Worm (Caenorhabditis elegans) whole organism, L1 larva: ENCODE measurements around the gene Y39A1A.9.
A peak's percentile ranks its signal among the peaks of the same experiment; 100 is the strongest.

ENCODE experiments used
- Y116A8C.19 ChIP-seq: sonication (generic microtip); optimal IDR thresholded peaks from 2 replicates; lab custom pipeline; 2016; ENCODE audit warnings: missing compliant biosample characterization, missing genetic modification characterization, borderline replicate concordance
- alr-1 ChIP-seq: fragments of 200-800 bp; sonication (Bioruptor generic); optimal IDR thresholded peaks from 2 replicates; lab custom pipeline; 2018; ENCODE audit warnings: borderline replicate concordance, mild to moderate bottlenecking, missing genetic modification characterization, missing compliant biosample characterization
- aly-2 ChIP-seq: fragments of 150-350 bp; optimal IDR thresholded peaks from 2 replicates; lab custom pipeline; 2014; ENCODE audit warnings: missing biosample characterization, missing genetic modification characterization
- ama-1 ChIP-seq: fragments of 150-350 bp; optimal IDR thresholded peaks from 2 replicates; lab custom pipeline; 2014
- blmp-1 ChIP-seq: fragments of 150-350 bp; optimal IDR thresholded peaks from 2 replicates; lab custom pipeline; 2014; ENCODE audit warnings: missing biosample characterization, missing genetic modification characterization
- ceh-82 ChIP-seq, 3 experiments: fragments of 150-350 bp in 1 of 3; sonication (generic microtip) in 2 of 3; optimal IDR thresholded peaks; 2 replicates each; lab custom pipeline; 2014 to 2017; ENCODE audit warnings: missing biosample characterization in 3 of 3, missing genetic modification characterization in 3 of 3
- ceh-88 ChIP-seq: fragments of 200-800 bp; sonication (Bioruptor generic); IDR thresholded peaks from 2 replicates; pipeline ENCODE4 v1.3.6; 2022; ENCODE audit warnings: missing genetic modification characterization, missing compliant biosample characterization
- ceh-90 ChIP-seq: sonication (generic microtip); optimal IDR thresholded peaks from 2 replicates; lab custom pipeline; 2016; ENCODE audit warnings: missing genetic modification characterization, missing compliant biosample characterization
- ces-1 ChIP-seq: fragments of 150-350 bp; optimal IDR thresholded peaks from 2 replicates; lab custom pipeline; 2014; ENCODE audit warnings: missing biosample characterization, missing genetic modification reagents, missing genetic modification characterization
- dsc-1 ChIP-seq: sonication (generic microtip); optimal IDR thresholded peaks from 2 replicates; lab custom pipeline; 2016; ENCODE audit warnings: mild to moderate bottlenecking, missing genetic modification characterization, missing compliant biosample characterization
- efl-1 ChIP-seq, 4 experiments: fragments of 150-350 bp; optimal IDR thresholded peaks in 3 of 4; peaks in 1 of 4; 1 replicate in 1 of 4; 2 replicates in 3 of 4; lab custom pipeline; 2014; ENCODE audit warnings: missing biosample characterization in 2 of 4, missing genetic modification characterization in 2 of 4, missing genetic modification reagents in 2 of 4
- efl-3 ChIP-seq: fragments of 200-800 bp; sonication (Bioruptor generic); optimal IDR thresholded peaks from 2 replicates; lab custom pipeline; 2018; ENCODE audit warnings: mild to moderate bottlenecking, missing genetic modification characterization, missing compliant biosample characterization
- elt-3 ChIP-seq, 6 experiments: fragments of 150-350 bp in 1 of 6; sonication (generic microtip); optimal IDR thresholded peaks; 2 replicates each; lab custom pipeline; 2017 to 2018; ENCODE audit warnings: missing biosample characterization in 6 of 6, missing genetic modification characterization in 6 of 6, inconsistent platforms in 1 of 6
- fkh-10 ChIP-seq: sonication (generic microtip); optimal IDR thresholded peaks from 2 replicates; lab custom pipeline; 2017; ENCODE audit warnings: missing biosample characterization, missing genetic modification reagents, missing genetic modification characterization
- fkh-4 ChIP-seq: sonication (generic microtip); optimal IDR thresholded peaks from 2 replicates; lab custom pipeline; 2016; ENCODE audit warnings: missing compliant biosample characterization, missing genetic modification characterization, borderline replicate concordance
- fos-1 ChIP-seq: fragments of 150-350 bp; optimal IDR thresholded peaks from 2 replicates; lab custom pipeline; 2014; ENCODE audit warnings: missing biosample characterization, missing genetic modification characterization
- grh-1 ChIP-seq: fragments of 200-800 bp; sonication (Bioruptor generic); IDR thresholded peaks from 2 replicates; pipeline ENCODE4 v1.3.6; 2022; ENCODE audit warnings: missing genetic modification reagents, missing genetic modification characterization, missing compliant biosample characterization
- hlh-4 ChIP-seq: sonication (generic microtip); optimal IDR thresholded peaks from 2 replicates; lab custom pipeline; 2016; ENCODE audit warnings: mild to moderate bottlenecking, missing genetic modification characterization, missing compliant biosample characterization
- hpl-2 ChIP-seq: fragments of 150-350 bp; optimal IDR thresholded peaks from 2 replicates; lab custom pipeline; 2014; ENCODE audit warnings: missing biosample characterization, missing genetic modification reagents, missing genetic modification characterization
- irx-1 ChIP-seq: sonication (generic microtip); optimal IDR thresholded peaks from 2 replicates; lab custom pipeline; 2016; ENCODE audit warnings: missing genetic modification characterization, missing compliant biosample characterization
- jun-1 ChIP-seq: fragments of 150-350 bp; optimal IDR thresholded peaks from 2 replicates; lab custom pipeline; 2014; ENCODE audit warnings: missing biosample characterization, missing genetic modification reagents, missing genetic modification characterization
- lin-14 ChIP-seq: fragments of 200-800 bp; sonication (Bioruptor generic); optimal IDR thresholded peaks from 2 replicates; lab custom pipeline; 2018; ENCODE audit warnings: mild to moderate bottlenecking, missing genetic modification characterization, moderate library complexity, missing compliant biosample characterization
- lin-15B ChIP-seq: fragments of 150-350 bp; sonication (generic microtip); optimal IDR thresholded peaks from 3 replicates; lab custom pipeline; 2014; ENCODE audit warnings: missing biosample characterization, missing genetic modification characterization
- lir-3 ChIP-seq: sonication (generic microtip); optimal IDR thresholded peaks from 2 replicates; lab custom pipeline; 2016; ENCODE audit warnings: mild to moderate bottlenecking, missing genetic modification characterization, moderate library complexity, missing compliant biosample characterization; ENCODE audit not compliant: poor library complexity
- mab-9 ChIP-seq: fragments of 200-800 bp; sonication (Bioruptor generic); IDR thresholded peaks from 2 replicates; pipeline ENCODE4 v1.3.6; 2022; ENCODE audit warnings: missing genetic modification reagents, missing genetic modification characterization, missing compliant biosample characterization
- mdl-1 ChIP-seq, 2 experiments: fragments of 150-350 bp; optimal IDR thresholded peaks; 2 replicates each; lab custom pipeline; 2014 to 2017; ENCODE audit warnings: missing biosample characterization in 2 of 2, missing genetic modification characterization in 2 of 2, inconsistent platforms in 1 of 2
- mef-2 ChIP-seq: fragments of 150-350 bp; optimal IDR thresholded peaks from 2 replicates; lab custom pipeline; 2014; ENCODE audit warnings: missing biosample characterization, missing genetic modification characterization
- mep-1 ChIP-seq: fragments of 150-350 bp; optimal IDR thresholded peaks from 2 replicates; lab custom pipeline; 2014; ENCODE audit warnings: missing biosample characterization, missing genetic modification characterization
- nhr-11 ChIP-seq: fragments of 150-350 bp; optimal IDR thresholded peaks from 2 replicates; lab custom pipeline; 2014; ENCODE audit warnings: missing biosample characterization, missing genetic modification characterization
- nhr-20 ChIP-seq: sonication (generic microtip); optimal IDR thresholded peaks from 2 replicates; lab custom pipeline; 2016; ENCODE audit warnings: mild to moderate bottlenecking, missing genetic modification characterization, missing compliant biosample characterization
- nhr-28 ChIP-seq: fragments of 150-350 bp; optimal IDR thresholded peaks from 2 replicates; lab custom pipeline; 2014; ENCODE audit warnings: missing biosample characterization, missing genetic modification characterization
- nhr-71 ChIP-seq: sonication (generic microtip); optimal IDR thresholded peaks from 2 replicates; lab custom pipeline; 2016; ENCODE audit warnings: mild to moderate bottlenecking, missing genetic modification characterization, moderate library complexity, missing compliant biosample characterization
- nhr-76 ChIP-seq: sonication (generic microtip); optimal IDR thresholded peaks from 2 replicates; lab custom pipeline; 2017; ENCODE audit warnings: missing biosample characterization, missing genetic modification characterization
- nhr-84 ChIP-seq: sonication (generic microtip); optimal IDR thresholded peaks from 2 replicates; lab custom pipeline; 2017; ENCODE audit warnings: missing biosample characterization, missing genetic modification characterization
- nhr-85 ChIP-seq: sonication (generic microtip); peaks from one replicate; lab custom pipeline; 2016; ENCODE audit warnings: missing genetic modification characterization, inconsistent platforms, missing compliant biosample characterization
- pag-3 ChIP-seq: sonication (generic microtip); optimal IDR thresholded peaks from 2 replicates; lab custom pipeline; 2017; ENCODE audit warnings: missing genetic modification characterization, mild to moderate bottlenecking, missing compliant biosample characterization, antibody characterized with exemption, borderline replicate concordance; ENCODE audit not compliant: insufficient read depth
- pax-3 ChIP-seq: fragments of 200-800 bp; sonication (Bioruptor generic); optimal IDR thresholded peaks from 2 replicates; lab custom pipeline; 2018; ENCODE audit warnings: mild to moderate bottlenecking, missing genetic modification characterization, moderate library complexity, missing compliant biosample characterization
- rnt-1 ChIP-seq: sonication (generic microtip); optimal IDR thresholded peaks from 2 replicates; lab custom pipeline; 2016; ENCODE audit warnings: mild to moderate bottlenecking, missing genetic modification characterization, moderate library complexity, missing compliant biosample characterization
- skn-1 ChIP-seq: fragments of 150-350 bp; optimal IDR thresholded peaks from 2 replicates; lab custom pipeline; 2014; ENCODE audit warnings: missing biosample characterization, missing genetic modification characterization
- sox-4 ChIP-seq: sonication (generic microtip); optimal IDR thresholded peaks from 2 replicates; lab custom pipeline; 2016; ENCODE audit warnings: missing genetic modification characterization, missing compliant biosample characterization
- sptf-1 ChIP-seq: fragments of 150-350 bp; optimal IDR thresholded peaks from 2 replicates; lab custom pipeline; 2014; ENCODE audit warnings: missing biosample characterization, missing genetic modification characterization
- swsn-7 ChIP-seq: sonication (generic microtip); optimal IDR thresholded peaks from 2 replicates; lab custom pipeline; 2016; ENCODE audit warnings: missing genetic modification characterization, missing compliant biosample characterization
- tbx-2 ChIP-seq: sonication (generic microtip); optimal IDR thresholded peaks from 2 replicates; lab custom pipeline; 2016; ENCODE audit warnings: missing genetic modification characterization, missing compliant biosample characterization
- unc-62 ChIP-seq: fragments of 150-350 bp; optimal IDR thresholded peaks from 2 replicates; lab custom pipeline; 2014; ENCODE audit warnings: missing biosample characterization, missing genetic modification reagents, missing genetic modification characterization
- unc-98 ChIP-seq: fragments of 200-800 bp; sonication (Bioruptor generic); IDR thresholded peaks from 2 replicates; pipeline ENCODE4 v1.3.6; 2022; ENCODE audit warnings: missing genetic modification characterization, missing compliant biosample characterization
- zag-1 ChIP-seq: fragments of 150-350 bp; optimal IDR thresholded peaks from 2 replicates; lab custom pipeline; 2014; ENCODE audit warnings: missing biosample characterization, missing genetic modification characterization
- ztf-11 ChIP-seq, 2 experiments: sonication (generic microtip); optimal IDR thresholded peaks; 2 replicates each; lab custom pipeline; 2016 to 2017; ENCODE audit warnings: missing genetic modification characterization in 2 of 2, missing biosample characterization in 1 of 2, missing compliant biosample characterization in 1 of 2
- ztf-4 ChIP-seq: fragments of 150-350 bp; optimal IDR thresholded peaks from 2 replicates; lab custom pipeline; 2014; ENCODE audit warnings: missing biosample characterization, missing genetic modification characterization

The Y39A1A.9 gene

DNA sequence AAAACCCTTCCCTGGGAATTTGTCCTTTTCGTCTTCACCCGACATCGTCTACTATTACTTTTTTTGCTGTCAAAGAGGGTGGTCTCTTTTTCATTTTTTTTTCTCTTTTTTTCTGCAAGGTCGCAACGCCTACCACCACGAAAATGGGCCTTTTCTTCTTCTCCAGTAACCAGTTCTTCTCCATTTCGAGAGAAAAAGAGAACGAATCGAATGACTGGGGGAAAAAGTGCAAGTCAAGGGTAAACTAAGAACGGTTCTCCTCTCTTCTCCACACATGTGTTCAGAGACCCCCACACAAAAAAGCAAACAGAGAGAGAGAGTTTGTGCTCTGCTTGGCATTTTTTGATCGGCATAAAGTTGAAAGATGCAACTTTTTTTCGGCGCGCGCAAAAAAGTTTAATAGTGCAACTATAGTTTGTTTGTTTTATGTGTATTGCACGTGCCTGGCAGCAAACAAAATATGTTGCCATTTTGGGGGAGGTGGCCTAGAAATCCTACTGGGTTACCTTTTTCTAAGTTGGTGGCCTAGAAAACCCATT is 3.3 kb upstream of the Y39A1A.9 start:
- TF ChIP-seq efl-3 (GFP tag; lab: Kevin White, UChicago) = no peak
- TF ChIP-seq nhr-84 (tag; lab: Kevin White, UChicago) = no peak
- peak; percentile 72 for TF ChIP-seq blmp-1 (tag; lab: Kevin White, UChicago)
- peak; percentile 7 for TF ChIP-seq nhr-71 (tag; lab: Kevin White, UChicago)
- no peak for TF ChIP-seq sptf-1
- TF ChIP-seq mef-2 (tag; lab: Kevin White, UChicago) = no peak
- peak in 1 of 2 experiments; percentile 0 for TF ChIP-seq efl-1 (optimal IDR thresholded peaks at IDR 0.05; lab: Kevin White, UChicago)
- peak in 1 of 2 experiments; percentile 68 for TF ChIP-seq efl-1 (GFP tag; optimal IDR thresholded peaks at IDR 0.05 in 1 of 2; lab: Kevin White, UChicago)
- TF ChIP-seq mab-9 (GFP tag; lab: Robert Waterston, UW) = no peak
- no peak for TF ChIP-seq pag-3
- TF ChIP-seq skn-1 = no peak
- TF ChIP-seq lin-14 (GFP tag; lab: Kevin White, UChicago) = peak; percentile 61
- no peak for TF ChIP-seq ceh-90 (tag; lab: Kevin White, UChicago)
- TF ChIP-seq nhr-20 (tag; lab: Kevin White, UChicago) = peak; percentile 23
- peak; percentile 12 for TF ChIP-seq mep-1 (tag; lab: Kevin White, UChicago)
- TF ChIP-seq nhr-85 (tag; lab: Kevin White, UChicago) = peak; percentile 3
- no peak for TF ChIP-seq ztf-11 (tag; optimal IDR thresholded peaks at IDR 0.05; lab: Kevin White, UChicago)
- TF ChIP-seq elt-3 (tag; optimal IDR thresholded peaks at IDR 0.05; lab: Kevin White, UChicago) = no peak
- TF ChIP-seq mdl-1 (tag; optimal IDR thresholded peaks at IDR 0.05; lab: Kevin White, UChicago) = peak in 1 of 2 experiments; percentile 41
- TF ChIP-seq pax-3 (tag; lab: Kevin White, UChicago) = no peak
- no peak for TF ChIP-seq alr-1 (tag; lab: Kevin White, UChicago)
- TF ChIP-seq ces-1 (GFP tag; lab: Kevin White, UChicago) = no peak
- TF ChIP-seq, all 84 proteins: peak for 8

DNA sequence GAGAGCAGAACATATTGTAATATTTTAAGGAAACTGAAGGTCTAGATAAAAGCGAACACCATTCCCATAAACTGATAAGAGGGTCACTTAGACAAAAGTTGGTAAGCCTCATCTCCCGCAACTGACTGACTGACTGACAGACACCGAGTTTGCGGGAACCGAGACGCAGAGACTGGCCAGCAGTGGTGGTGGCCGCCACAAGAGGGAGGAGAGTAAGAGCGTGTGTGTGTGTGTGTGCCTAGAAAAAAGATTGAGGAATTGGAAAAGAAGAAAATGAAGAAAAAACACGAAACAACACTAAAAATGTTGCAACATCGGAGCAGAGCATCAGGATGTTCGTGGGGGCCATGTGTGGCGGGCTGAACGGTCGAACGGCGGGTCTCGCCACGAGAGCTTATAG is 1.3 kb upstream of the Y39A1A.9 start:
- TF ChIP-seq dsc-1 (tag; lab: Kevin White, UChicago) (no peak), Y116A8C.19 (tag; lab: Kevin White, UChicago) (no peak), ces-1 (GFP tag; lab: Kevin White, UChicago) (no peak), rnt-1 (tag; lab: Kevin White, UChicago) (peak; percentile 51), grh-1 (GFP tag; lab: Robert Waterston, UW) (no peak), nhr-28 (tag; lab: Kevin White, UChicago) (no peak), zag-1 (tag; lab: Kevin White, UChicago) (no peak), ama-1 (no peak), aly-2 (tag; lab: Kevin White, UChicago) (no peak), fkh-10 (GFP tag; lab: Kevin White, UChicago) (no peak), lin-14 (GFP tag; lab: Kevin White, UChicago) (no peak), efl-1 (optimal IDR thresholded peaks at IDR 0.05; lab: Kevin White, UChicago) (no peak), efl-1 (GFP tag; optimal IDR thresholded peaks at IDR 0.05 in 1 of 2; lab: Kevin White, UChicago) (peak in 1 of 2 experiments; percentile 53), unc-62 (no peak), ceh-82 (tag; optimal IDR thresholded peaks at IDR 0.05; lab: Kevin White, UChicago) (peak in 1 of 3 experiments; percentile 2), hpl-2 (GFP tag; lab: Kevin White, UChicago) (no peak), jun-1 (tag; lab: Kevin White, UChicago) (no peak), ceh-90 (tag; lab: Kevin White, UChicago) (no peak)

DNA sequence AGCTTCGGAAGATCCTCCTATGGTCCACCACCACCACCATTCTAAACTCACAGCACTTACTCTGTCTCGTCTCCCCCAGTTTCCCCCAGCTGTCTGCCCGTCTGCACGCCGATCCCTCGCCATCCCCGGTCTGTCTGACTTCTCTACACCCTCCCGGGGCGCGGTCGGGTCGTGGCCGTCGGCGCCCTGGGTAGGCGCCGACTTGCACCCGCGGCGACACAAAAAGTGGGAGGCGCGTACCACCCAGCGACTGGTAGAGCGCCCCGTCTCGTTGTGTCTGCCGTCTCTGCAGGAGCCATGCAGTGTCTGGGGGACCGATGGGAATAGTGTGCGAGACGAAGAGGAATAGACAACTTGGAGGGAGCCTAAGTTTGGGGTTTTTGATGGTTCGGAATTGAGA is 733 bp upstream of the Y39A1A.9 start:
- TF ChIP-seq fos-1 (tag; lab: Kevin White, UChicago) (peak; percentile 46), efl-3 (GFP tag; lab: Kevin White, UChicago) (no peak), sptf-1 (no peak), lir-3 (no peak), ceh-88 (GFP tag; lab: Robert Waterston, UW) (peak; percentile 52; the same call in 1 of the 2 replicates), blmp-1 (tag; lab: Kevin White, UChicago) (peak; percentile 59), irx-1 (tag; lab: Kevin White, UChicago) (peak; percentile 72), hlh-4 (tag; lab: Kevin White, UChicago) (peak; percentile 49), swsn-7 (tag; lab: Kevin White, UChicago) (peak; percentile 92), nhr-11 (peak; percentile 68), tbx-2 (tag; lab: Kevin White, UChicago) (peak; percentile 91), elt-3 (tag; optimal IDR thresholded peaks at IDR 0.05; lab: Kevin White, UChicago) (peak in 2 of 6 experiments; percentile 28 to 56), lin-15B (tag; lab: Kevin White, UChicago) (peak; percentile 27), ztf-4 (tag; lab: Kevin White, UChicago) (peak; percentile 86), fkh-4 (tag; lab: Kevin White, UChicago) (no peak), nhr-76 (no peak), skn-1 (peak; percentile 67), unc-62 (no peak), unc-98 (peak; percentile 59), nhr-28 (tag; lab: Kevin White, UChicago) (no peak), sox-4 (tag; lab: Kevin White, UChicago) (peak; percentile 57)
